Fruit fly (Drosophila melanogaster) whole organism, embryonic: ENCODE measurements around the gene CG5938.

Experiments used
- Atf6 ChIP-seq: fragments of 200-800 bp; sonication (Bioruptor generic); IDR thresholded peaks from 2 replicates; pipeline ENCODE4 v1.3.6; 2022; ENCODE audit warnings: missing biosample characterization, missing genetic modification characterization
- BtbVII ChIP-seq: fragments of 200-800 bp; sonication (Bioruptor generic); optimal IDR thresholded peaks from 3 replicates; lab custom pipeline; 2017; ENCODE audit warnings: missing biosample characterization, mild to moderate bottlenecking, missing genetic modification characterization
- CG10959 ChIP-seq: fragments of 200-800 bp; sonication (Bioruptor generic); IDR thresholded peaks from 2 replicates; pipeline ENCODE4 v1.3.6; 2022; ENCODE audit warnings: missing biosample characterization, missing genetic modification characterization
- CG12071 ChIP-seq: fragments of 200-800 bp; sonication (Bioruptor generic); optimal IDR thresholded peaks from 3 replicates; lab custom pipeline; 2018; ENCODE audit warnings: missing biosample characterization, mild to moderate bottlenecking, missing genetic modification characterization
- CG12659 ChIP-seq: fragments of 200-800 bp; sonication (Bioruptor generic); optimal IDR thresholded peaks from 3 replicates; lab custom pipeline; 2017; ENCODE audit warnings: mild to moderate bottlenecking, missing biosample characterization, missing genetic modification reagents, missing genetic modification characterization
- CG13287 ChIP-seq: fragments of 200-800 bp; sonication (Bioruptor generic); IDR thresholded peaks from 2 replicates; pipeline ENCODE4 v1.3.6; 2022; ENCODE audit warnings: missing biosample characterization, missing genetic modification characterization; ENCODE audit not compliant: partially characterized antibody
- CG13624 ChIP-seq: fragments of 200-800 bp; sonication (Bioruptor generic); optimal IDR thresholded peaks from 2 replicates; lab custom pipeline; 2016; ENCODE audit warnings: missing biosample characterization, missing genetic modification characterization
- CG13894 ChIP-seq: fragments of 200-800 bp; sonication (Bioruptor generic); optimal IDR thresholded peaks from 3 replicates; lab custom pipeline; 2018; ENCODE audit warnings: missing biosample characterization, mild to moderate bottlenecking, missing genetic modification characterization, moderate library complexity
- CG14710 ChIP-seq: fragments of 200-800 bp; sonication (Bioruptor generic); optimal IDR thresholded peaks from 3 replicates; lab custom pipeline; 2019; ENCODE audit warnings: missing biosample characterization, mild to moderate bottlenecking, missing genetic modification characterization, moderate library complexity
- CG15514 ChIP-seq: fragments of 200-800 bp; sonication (Bioruptor generic); optimal IDR thresholded peaks from 3 replicates; lab custom pipeline; 2017; ENCODE audit warnings: missing biosample characterization, missing genetic modification characterization, mild to moderate bottlenecking, moderate library complexity, missing genetic modification reagents
- CG1602 ChIP-seq: fragments of 200-800 bp; sonication (Bioruptor generic); optimal IDR thresholded peaks from 3 replicates; lab custom pipeline; 2016; ENCODE audit warnings: missing biosample characterization, missing genetic modification characterization
- CG17359 ChIP-seq: fragments of 200-800 bp; sonication (Bioruptor generic); optimal IDR thresholded peaks from 3 replicates; lab custom pipeline; 2018; ENCODE audit warnings: missing biosample characterization, mild to moderate bottlenecking, missing genetic modification characterization, moderate library complexity
- CG18262 ChIP-seq: fragments of 200-800 bp; optimal IDR thresholded peaks from 3 replicates; lab custom pipeline; 2019; ENCODE audit warnings: missing biosample characterization, mild to moderate bottlenecking, missing genetic modification characterization, moderate library complexity
- CG18476 ChIP-seq: fragments of 200-800 bp; sonication (Bioruptor generic); optimal IDR thresholded peaks from 2 replicates; lab custom pipeline; 2016; ENCODE audit warnings: missing biosample characterization, mild to moderate bottlenecking, missing genetic modification characterization
- CG4360 ChIP-seq: fragments of 200-800 bp; sonication (Bioruptor generic); IDR thresholded peaks from 2 replicates; pipeline ENCODE4 v1.3.6; 2022; ENCODE audit warnings: missing biosample characterization, missing genetic modification characterization
- CG4424 ChIP-seq: fragments of 200-800 bp; sonication (Bioruptor generic); optimal IDR thresholded peaks from 3 replicates; lab custom pipeline; 2016; ENCODE audit warnings: missing biosample characterization, missing genetic modification characterization
- CG6272 ChIP-seq: fragments of 200-800 bp; sonication (Bioruptor generic); IDR thresholded peaks from 2 replicates; pipeline ENCODE4 v1.3.6; 2022; ENCODE audit warnings: missing biosample characterization, missing genetic modification characterization
- CG6683 ChIP-seq: fragments of 200-800 bp; sonication (Bioruptor generic); optimal IDR thresholded peaks from 2 replicates; lab custom pipeline; 2017; ENCODE audit warnings: missing biosample characterization, mild to moderate bottlenecking, missing genetic modification characterization, missing genetic modification reagents
- CG8388 ChIP-seq: fragments of 200-800 bp; sonication (Bioruptor generic); optimal IDR thresholded peaks from 2 replicates; lab custom pipeline; 2019; ENCODE audit warnings: missing biosample characterization, mild to moderate bottlenecking, missing genetic modification characterization, moderate library complexity
- Dbx ChIP-seq: fragments of 200-800 bp; sonication (Bioruptor generic); IDR thresholded peaks from 3 replicates; pipeline ENCODE4 v1.3.6; 2022; ENCODE audit warnings: missing biosample characterization, missing genetic modification characterization
- Dp ChIP-seq: fragments of 200-800 bp; sonication (Bioruptor generic); optimal IDR thresholded peaks from 2 replicates; lab custom pipeline; 2018; ENCODE audit warnings: missing biosample characterization, mild to moderate bottlenecking, missing genetic modification characterization, moderate library complexity
- Ets97D ChIP-seq: fragments of 200-800 bp; sonication (Bioruptor generic); optimal IDR thresholded peaks from 3 replicates; lab custom pipeline; 2016; ENCODE audit warnings: missing biosample characterization, missing genetic modification characterization
- HLHmδ ChIP-seq: fragments of 200-800 bp; sonication (Bioruptor generic); optimal IDR thresholded peaks from 2 replicates; lab custom pipeline; 2018; ENCODE audit warnings: missing biosample characterization, mild to moderate bottlenecking, missing genetic modification characterization, moderate library complexity
- Hr3 ChIP-seq: fragments of 200-800 bp; sonication (Bioruptor generic); optimal IDR thresholded peaks from 3 replicates; lab custom pipeline; 2016; ENCODE audit warnings: missing biosample characterization, missing genetic modification characterization
- Max ChIP-seq: fragments of 200-800 bp; sonication (Bioruptor generic); optimal IDR thresholded peaks from 2 replicates; lab custom pipeline; 2016; ENCODE audit warnings: missing biosample characterization, mild to moderate bottlenecking, missing genetic modification characterization
- Meics ChIP-seq: fragments of 200-800 bp; sonication (Bioruptor generic); optimal IDR thresholded peaks from 2 replicates; lab custom pipeline; 2017; ENCODE audit warnings: missing biosample characterization, mild to moderate bottlenecking, missing genetic modification characterization
- Myb ChIP-seq: fragments of 200-800 bp; sonication (Bioruptor generic); optimal IDR thresholded peaks from 2 replicates; lab custom pipeline; 2016; ENCODE audit warnings: missing biosample characterization, missing genetic modification characterization
- Nf-YC ChIP-seq: fragments of 200-800 bp; optimal IDR thresholded peaks from 3 replicates; lab custom pipeline; 2019; ENCODE audit warnings: missing biosample characterization, mild to moderate bottlenecking, missing genetic modification characterization, moderate library complexity
- Pdp1 ChIP-seq, 2 experiments: fragments of 200-800 bp; sonication (Bioruptor generic); optimal IDR thresholded peaks; 3 replicates each; lab custom pipeline; 2016; ENCODE audit warnings: missing biosample characterization in 2 of 2, missing genetic modification characterization in 2 of 2, mild to moderate bottlenecking in 1 of 2, moderate library complexity in 1 of 2
- Ptx1 ChIP-seq: fragments of 200-800 bp; sonication (Bioruptor generic); IDR thresholded peaks from 2 replicates; pipeline ENCODE4 v1.3.6; 2022; ENCODE audit warnings: missing biosample characterization, missing genetic modification characterization
- Six4 ChIP-seq: fragments of 200-800 bp; sonication (Bioruptor generic); optimal IDR thresholded peaks from 2 replicates; lab custom pipeline; 2016; ENCODE audit warnings: missing biosample characterization, missing genetic modification characterization
- Spps ChIP-seq: fragments of 200-800 bp; sonication (Bioruptor generic); optimal IDR thresholded peaks from 2 replicates; lab custom pipeline; 2018; ENCODE audit warnings: missing biosample characterization, mild to moderate bottlenecking, missing genetic modification characterization
- Sry-δ ChIP-seq: fragments of 200-800 bp; sonication (Bioruptor generic); optimal IDR thresholded peaks from 2 replicates; lab custom pipeline; 2016; ENCODE audit warnings: missing biosample characterization, missing genetic modification characterization
- ems ChIP-seq: fragments of 200-800 bp; sonication (Bioruptor generic); optimal IDR thresholded peaks from 3 replicates; lab custom pipeline; 2016; ENCODE audit warnings: missing biosample characterization, missing genetic modification characterization
- fd64A ChIP-seq: fragments of 200-800 bp; sonication (Bioruptor generic); optimal IDR thresholded peaks from 3 replicates; lab custom pipeline; 2018; ENCODE audit warnings: missing biosample characterization, mild to moderate bottlenecking, missing genetic modification characterization
- fd96Cb ChIP-seq: fragments of 200-800 bp; sonication (Bioruptor generic); optimal IDR thresholded peaks from 2 replicates; lab custom pipeline; 2018; ENCODE audit warnings: missing biosample characterization, mild to moderate bottlenecking, missing genetic modification characterization, moderate library complexity
- gfzf ChIP-seq: fragments of 200-800 bp; sonication (Bioruptor generic); optimal IDR thresholded peaks from 2 replicates; lab custom pipeline; 2016; ENCODE audit warnings: missing biosample characterization, mild to moderate bottlenecking, missing genetic modification characterization, moderate library complexity
- hb ChIP-seq: fragments of 200-800 bp; sonication (Bioruptor generic); IDR thresholded peaks from 3 replicates; pipeline ENCODE4 v1.3.6; 2022; ENCODE audit warnings: missing biosample characterization, missing genetic modification characterization; ENCODE audit not compliant: partially characterized antibody
- ind ChIP-seq: fragments of 200-800 bp; sonication (Bioruptor generic); optimal IDR thresholded peaks from 3 replicates; lab custom pipeline; 2016; ENCODE audit warnings: missing biosample characterization, missing genetic modification characterization
- kay ChIP-seq: fragments of 200-800 bp; sonication (Bioruptor generic); optimal IDR thresholded peaks from 2 replicates; lab custom pipeline; 2016; ENCODE audit warnings: missing biosample characterization, missing genetic modification characterization
- knrl ChIP-seq: fragments of 200-800 bp; sonication (Bioruptor generic); IDR thresholded peaks from 3 replicates; pipeline ENCODE4 v1.3.6; 2022; ENCODE audit warnings: missing biosample characterization, missing genetic modification characterization; ENCODE audit not compliant: partially characterized antibody
- pb ChIP-seq: fragments of 200-800 bp; sonication (Bioruptor generic); optimal IDR thresholded peaks from 3 replicates; lab custom pipeline; 2016; ENCODE audit warnings: missing biosample characterization, missing genetic modification characterization
- phol ChIP-seq: fragments of 200-800 bp; sonication (Bioruptor generic); optimal IDR thresholded peaks from 3 replicates; lab custom pipeline; 2018; ENCODE audit warnings: missing biosample characterization, mild to moderate bottlenecking, missing genetic modification characterization, moderate library complexity
- sens ChIP-seq: fragments of 200-800 bp; sonication (Bioruptor generic); peaks from one replicate; lab custom pipeline; 2016; ENCODE audit warnings: missing biosample characterization, missing genetic modification characterization
- sqz ChIP-seq: fragments of 200-800 bp; sonication (Bioruptor generic); optimal IDR thresholded peaks from 3 replicates; lab custom pipeline; 2018; ENCODE audit warnings: missing biosample characterization, mild to moderate bottlenecking, missing genetic modification characterization
- tgo ChIP-seq: fragments of 200-800 bp; sonication (Bioruptor generic); IDR thresholded peaks from 3 replicates; pipeline ENCODE4 v1.3.6; 2022; ENCODE audit warnings: missing biosample characterization, missing genetic modification characterization
- tll ChIP-seq, 2 experiments: fragments of 200-800 bp in 1 of 2; fragments of >200 bp in 1 of 2; sonication (Bioruptor generic) in 1 of 2; optimal IDR thresholded peaks; 2 replicates each; lab custom pipeline; 2017 to 2019; ENCODE audit warnings: missing biosample characterization in 2 of 2, missing genetic modification characterization in 2 of 2, mild to moderate bottlenecking in 1 of 2, moderate library complexity in 1 of 2
- ttk ChIP-seq: fragments of 200-800 bp; sonication (Bioruptor generic); IDR thresholded peaks from 2 replicates; pipeline ENCODE4 v2.1.2; 2022; ENCODE audit warnings: missing biosample characterization, missing genetic modification characterization
- tup ChIP-seq: fragments of 200-800 bp; sonication (Bioruptor generic); optimal IDR thresholded peaks from 2 replicates; lab custom pipeline; 2016; ENCODE audit warnings: missing biosample characterization, mild to moderate bottlenecking, missing genetic modification characterization, moderate library complexity
- vnd ChIP-seq: fragments of 200-800 bp; sonication (Bioruptor generic); IDR thresholded peaks from 3 replicates; pipeline ENCODE4 v1.3.6; 2022; ENCODE audit warnings: missing biosample characterization, missing genetic modification characterization; ENCODE audit not compliant: partially characterized antibody
- zf30C ChIP-seq: fragments of 200-800 bp; sonication (Bioruptor generic); optimal IDR thresholded peaks from 3 replicates; lab custom pipeline; 2018; ENCODE audit warnings: missing biosample characterization, mild to moderate bottlenecking, missing genetic modification characterization

The CG5938 gene

DNA sequence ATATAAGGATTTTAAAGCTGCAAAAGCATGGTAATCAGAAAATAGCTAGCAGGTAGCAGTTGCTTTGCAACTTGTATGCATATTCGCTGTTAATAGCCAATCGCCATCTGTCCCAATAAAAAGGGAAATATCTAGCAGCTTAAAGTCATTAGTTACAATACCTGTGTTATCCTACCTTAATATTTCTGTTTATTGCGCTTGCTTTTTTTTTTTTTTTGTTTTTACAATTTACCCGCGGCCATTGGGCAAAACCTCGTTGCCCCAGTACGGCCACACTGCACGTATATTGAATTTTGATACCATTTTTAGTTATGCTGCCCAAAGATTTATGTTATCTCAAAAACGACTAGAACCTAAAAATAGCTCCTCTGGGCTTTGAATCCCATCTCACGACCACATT, 2.4 kb upstream of the CG5938 start (continued):
- TF ChIP-seq hb = no peak
- no peak for TF ChIP-seq knrl (GFP tag; lab: Robert Waterston, UW)
- no peak for TF ChIP-seq CG6683
- TF ChIP-seq CG8388 (GFP tag; lab: Kevin White, UChicago) = no peak
- TF ChIP-seq sqz (GFP tag; lab: Kevin White, UChicago) = peak; percentile 32
- no peak for TF ChIP-seq Max (GFP tag; lab: Kevin White, UChicago)
- TF ChIP-seq ems (GFP tag; lab: Kevin White, UChicago) = no peak
- TF ChIP-seq CG18476 (GFP tag; lab: Kevin White, UChicago) = no peak
- no peak for TF ChIP-seq kay (GFP tag; lab: Kevin White, UChicago)
- no peak for TF ChIP-seq fd96Cb (tag; lab: Kevin White, UChicago)
- TF ChIP-seq Atf6 (GFP tag; lab: Robert Waterston, UW) = no peak
- TF ChIP-seq CG10959 (GFP tag; lab: Robert Waterston, UW) = no peak
- TF ChIP-seq ttk (GFP tag; lab: Robert Waterston, UW) = no peak
- TF ChIP-seq Ptx1 (GFP tag; lab: Robert Waterston, UW) = no peak
- TF ChIP-seq Dbx (GFP tag; lab: Robert Waterston, UW) = no peak
- peak; percentile 23 for TF ChIP-seq Myb
- TF ChIP-seq CG4360 (GFP tag; lab: Robert Waterston, UW) = no peak
- TF ChIP-seq CG12071 = no peak
- TF ChIP-seq fd64A = no peak
- no peak for TF ChIP-seq CG4424 (GFP tag; lab: Kevin White, UChicago)
- no peak for TF ChIP-seq ind (GFP tag; lab: Kevin White, UChicago)
- no peak for TF ChIP-seq tup (GFP tag; lab: Kevin White, UChicago)
- TF ChIP-seq Meics (GFP tag; lab: Kevin White, UChicago) = no peak
- TF ChIP-seq Spps (tag; lab: Kevin White, UChicago) = no peak
- no peak for TF ChIP-seq CG1602 (GFP tag; lab: Kevin White, UChicago)
- TF ChIP-seq zf30C (GFP tag; lab: Kevin White, UChicago) = no peak
- no peak for TF ChIP-seq Ets97D (GFP tag; lab: Kevin White, UChicago)
- TF ChIP-seq tll (GFP tag; optimal IDR thresholded peaks at IDR 0.05; lab: Kevin White, UChicago) = no peak
- peak; percentile 20 for TF ChIP-seq Dp
- TF ChIP-seq Nf-YC (tag; lab: Kevin White, UChicago) = no peak
- TF ChIP-seq CG17359 = peak; percentile 36
- TF ChIP-seq Pdp1 (GFP tag; optimal IDR thresholded peaks at IDR 0.05; lab: Kevin White, UChicago) = no peak
- peak; percentile 8 for TF ChIP-seq Sry-δ
- TF ChIP-seq pb (GFP tag; lab: Kevin White, UChicago) = no peak
- peak; percentile 4 for TF ChIP-seq CG12659 (GFP tag; lab: Kevin White, UChicago)
- TF ChIP-seq gfzf (GFP tag; lab: Kevin White, UChicago) = peak; percentile 78
- peak; percentile 72 for TF ChIP-seq sens (GFP tag; lab: Kevin White, UChicago)
- no peak for TF ChIP-seq CG13287 (GFP tag; lab: Robert Waterston, UW)
- peak; percentile 31 for TF ChIP-seq phol (tag; lab: Kevin White, UChicago)
- TF ChIP-seq Hr3 (GFP tag; lab: Kevin White, UChicago) = no peak
- TF ChIP-seq CG13624 (GFP tag; lab: Kevin White, UChicago) = no peak
- no peak for TF ChIP-seq CG13894 (tag; lab: Kevin White, UChicago)
- TF ChIP-seq Six4 (GFP tag; lab: Kevin White, UChicago) = no peak
- TF ChIP-seq CG18262 (tag; lab: Kevin White, UChicago) = no peak
- TF ChIP-seq BtbVII = no peak
- peak; percentile 22 for TF ChIP-seq CG15514
- TF ChIP-seq tgo (GFP tag; lab: Robert Waterston, UW) = no peak
- TF ChIP-seq CG14710 (tag; lab: Kevin White, UChicago) = peak; percentile 23
- TF ChIP-seq HLHmδ (GFP tag; lab: Kevin White, UChicago) = no peak
- no peak for TF ChIP-seq vnd (GFP tag; lab: Robert Waterston, UW)
- TF ChIP-seq CG6272 = no peak
